Fruit fly (Drosophila melanogaster) whole organism, embryonic: ENCODE data around the gene Sap30.
A peak's percentile ranks its signal among the peaks of the same experiment; 100 is the strongest.

ENCODE experiments used
- Awh ChIP-seq: fragments of 200-800 bp; sonication (Bioruptor generic); IDR thresholded peaks from 2 replicates; pipeline ENCODE4, ENCODE4 v1.3.6; 2022; ENCODE audit warnings: missing biosample characterization, missing genetic modification characterization
- B-H1 ChIP-seq: fragments of 200-800 bp; sonication (Bioruptor generic); IDR thresholded peaks from 3 replicates; pipeline ENCODE4 v1.3.6; 2022; ENCODE audit warnings: missing biosample characterization, missing genetic modification characterization
- CG11560 ChIP-seq: fragments of 200-800 bp; sonication (Bioruptor generic); IDR thresholded peaks from 3 replicates; pipeline ENCODE4 v1.3.6; 2022; ENCODE audit warnings: missing biosample characterization, missing genetic modification characterization
- CG12236 ChIP-seq: fragments of 200-800 bp; sonication (Bioruptor generic); optimal IDR thresholded peaks from 2 replicates; lab custom pipeline; 2016; ENCODE audit warnings: missing biosample characterization, missing genetic modification characterization
- CG12769 ChIP-seq: fragments of 200-800 bp; sonication (Bioruptor generic); optimal IDR thresholded peaks from 2 replicates; lab custom pipeline; 2019; ENCODE audit warnings: missing biosample characterization, mild to moderate bottlenecking, missing genetic modification characterization, moderate library complexity
- CG13894 ChIP-seq: fragments of 200-800 bp; sonication (Bioruptor generic); optimal IDR thresholded peaks from 3 replicates; lab custom pipeline; 2018; ENCODE audit warnings: missing biosample characterization, mild to moderate bottlenecking, missing genetic modification characterization, moderate library complexity
- CG1529 ChIP-seq: fragments of 200-800 bp; sonication (Bioruptor generic); optimal IDR thresholded peaks from 3 replicates; lab custom pipeline; 2018; ENCODE audit warnings: missing biosample characterization, missing genetic modification characterization
- CG17328 ChIP-seq: fragments of 200-800 bp; sonication (Bioruptor generic); IDR thresholded peaks from 2 replicates; pipeline ENCODE4 v1.3.6; 2022; ENCODE audit warnings: missing biosample characterization, missing genetic modification characterization
- CG18599 ChIP-seq: fragments of 200-800 bp; sonication (Bioruptor generic); optimal IDR thresholded peaks from 3 replicates; lab custom pipeline; 2017; ENCODE audit warnings: missing biosample characterization, missing genetic modification characterization, mild to moderate bottlenecking, moderate library complexity, missing genetic modification reagents
- CG2129 ChIP-seq: fragments of 200-800 bp; sonication (Bioruptor generic); IDR thresholded peaks from 2 replicates; pipeline ENCODE4 v1.3.6; 2022; ENCODE audit warnings: missing biosample characterization, missing genetic modification characterization; ENCODE audit not compliant: partially characterized antibody
- CG2875 ChIP-seq: fragments of 200-800 bp; sonication (Bioruptor generic); optimal IDR thresholded peaks from 2 replicates; lab custom pipeline; 2017; ENCODE audit warnings: missing biosample characterization, mild to moderate bottlenecking, missing genetic modification characterization, missing genetic modification reagents
- CG31365 ChIP-seq: fragments of 200-800 bp; sonication (Bioruptor generic); optimal IDR thresholded peaks from 2 replicates; lab custom pipeline; 2018; ENCODE audit warnings: missing biosample characterization, mild to moderate bottlenecking, missing genetic modification characterization
- CG34224 ChIP-seq: fragments of 200-800 bp; sonication (Bioruptor generic); IDR thresholded peaks from 3 replicates; pipeline ENCODE4 v1.3.6; 2022; ENCODE audit warnings: missing biosample characterization, missing genetic modification characterization; ENCODE audit not compliant: partially characterized antibody
- CG34376 ChIP-seq: fragments of 200-800 bp; sonication (Bioruptor generic); optimal IDR thresholded peaks from 2 replicates; lab custom pipeline; 2018; ENCODE audit warnings: missing biosample characterization, mild to moderate bottlenecking, missing genetic modification characterization
- CG5245 ChIP-seq: fragments of 200-800 bp; sonication (Bioruptor generic); optimal IDR thresholded peaks from 3 replicates; lab custom pipeline; 2016; ENCODE audit warnings: missing biosample characterization, missing genetic modification characterization
- CG6791 ChIP-seq: fragments of 200-800 bp; sonication (Bioruptor generic); IDR thresholded peaks from 3 replicates; pipeline ENCODE4 v1.3.6; 2022; ENCODE audit warnings: missing biosample characterization, missing genetic modification characterization; ENCODE audit not compliant: partially characterized antibody
- CG8281 ChIP-seq: fragments of 200-800 bp; sonication (Bioruptor generic); optimal IDR thresholded peaks from 2 replicates; lab custom pipeline; 2018; ENCODE audit warnings: missing biosample characterization, mild to moderate bottlenecking, missing genetic modification characterization, moderate library complexity
- CG8765 ChIP-seq: fragments of 200-800 bp; sonication (Bioruptor generic); IDR thresholded peaks from 2 replicates; pipeline ENCODE4 v1.3.6; 2022; ENCODE audit warnings: missing biosample characterization, missing genetic modification characterization
- CG9727 ChIP-seq: fragments of 200-800 bp; sonication (Bioruptor generic); optimal IDR thresholded peaks from 3 replicates; lab custom pipeline; 2017; ENCODE audit warnings: missing biosample characterization, mild to moderate bottlenecking, missing genetic modification characterization
- Dfd ChIP-seq, 2 experiments: fragments of >200 bp; optimal IDR thresholded peaks; 2 replicates each; lab custom pipeline; 2017; ENCODE audit warnings: missing biosample characterization in 2 of 2, missing genetic modification characterization in 2 of 2
- Fer2 ChIP-seq: fragments of 200-800 bp; sonication (Bioruptor generic); optimal IDR thresholded peaks from 2 replicates; lab custom pipeline; 2018; ENCODE audit warnings: missing biosample characterization, mild to moderate bottlenecking, missing genetic modification characterization, moderate library complexity
- Gug ChIP-seq: fragments of 200-800 bp; sonication (Bioruptor generic); IDR thresholded peaks from 4 replicates; pipeline ENCODE4 v1.3.6; 2022; ENCODE audit warnings: missing biosample characterization, missing genetic modification characterization
- H15 ChIP-seq: fragments of 200-800 bp; sonication (Bioruptor generic); IDR thresholded peaks from 3 replicates; pipeline ENCODE4 v1.3.6; 2022; ENCODE audit warnings: missing biosample characterization, missing genetic modification characterization
- HLH54F ChIP-seq: fragments of 200-800 bp; sonication (Bioruptor generic); optimal IDR thresholded peaks from 3 replicates; lab custom pipeline; 2016; ENCODE audit warnings: missing biosample characterization, missing genetic modification characterization
- HmgZ ChIP-seq: fragments of 200-800 bp; sonication (Bioruptor generic); optimal IDR thresholded peaks from 2 replicates; lab custom pipeline; 2018; ENCODE audit warnings: missing biosample characterization, mild to moderate bottlenecking, missing genetic modification characterization
- Lim3 ChIP-seq: fragments of 200-800 bp; sonication (Bioruptor generic); IDR thresholded peaks from 2 replicates; pipeline ENCODE4 v1.3.6; 2022; ENCODE audit warnings: missing biosample characterization, missing genetic modification characterization
- NC2α ChIP-seq: fragments of 200-800 bp; sonication (Bioruptor generic); optimal IDR thresholded peaks from 2 replicates; lab custom pipeline; 2016; ENCODE audit warnings: missing biosample characterization, missing genetic modification characterization
- NK7.1 ChIP-seq: fragments of 200-800 bp; sonication (Bioruptor generic); optimal IDR thresholded peaks from 3 replicates; lab custom pipeline; 2016; ENCODE audit warnings: missing biosample characterization, missing genetic modification characterization
- Nf-YB ChIP-seq: fragments of 200-800 bp; sonication (Bioruptor generic); optimal IDR thresholded peaks from 3 replicates; lab custom pipeline; 2019; ENCODE audit warnings: missing biosample characterization, mild to moderate bottlenecking, missing genetic modification characterization, moderate library complexity
- Pdp1 ChIP-seq, 2 experiments: fragments of 200-800 bp; sonication (Bioruptor generic); optimal IDR thresholded peaks; 3 replicates each; lab custom pipeline; 2016; ENCODE audit warnings: missing biosample characterization in 2 of 2, missing genetic modification characterization in 2 of 2, mild to moderate bottlenecking in 1 of 2, moderate library complexity in 1 of 2
- Ptx1 ChIP-seq: fragments of 200-800 bp; sonication (Bioruptor generic); IDR thresholded peaks from 2 replicates; pipeline ENCODE4 v1.3.6; 2022; ENCODE audit warnings: missing biosample characterization, missing genetic modification characterization
- Sox100B ChIP-seq: fragments of 200-800 bp; sonication (Bioruptor generic); optimal IDR thresholded peaks from 3 replicates; lab custom pipeline; 2018; ENCODE audit warnings: missing biosample characterization, mild to moderate bottlenecking, missing genetic modification characterization
- bcd ChIP-seq: fragments of 200-800 bp; sonication (Bioruptor generic); optimal IDR thresholded peaks from 2 replicates; lab custom pipeline; 2017; ENCODE audit warnings: missing biosample characterization, mild to moderate bottlenecking, missing genetic modification characterization
- eyg ChIP-seq: fragments of 200-800 bp; sonication (Bioruptor generic); optimal IDR thresholded peaks from 3 replicates; lab custom pipeline; 2016; ENCODE audit warnings: missing biosample characterization, missing genetic modification characterization
- gfzf ChIP-seq: fragments of 200-800 bp; sonication (Bioruptor generic); optimal IDR thresholded peaks from 2 replicates; lab custom pipeline; 2016; ENCODE audit warnings: missing biosample characterization, mild to moderate bottlenecking, missing genetic modification characterization, moderate library complexity
- grn ChIP-seq: fragments of 200-800 bp; sonication (Bioruptor generic); optimal IDR thresholded peaks from 3 replicates; lab custom pipeline; 2017; ENCODE audit warnings: missing biosample characterization, missing genetic modification characterization
- hth ChIP-seq: fragments of >200 bp; optimal IDR thresholded peaks from 2 replicates; lab custom pipeline; 2017; ENCODE audit warnings: inconsistent platforms
- ind ChIP-seq: fragments of 200-800 bp; sonication (Bioruptor generic); optimal IDR thresholded peaks from 3 replicates; lab custom pipeline; 2016; ENCODE audit warnings: missing biosample characterization, missing genetic modification characterization
- jigr1 ChIP-seq: fragments of 200-800 bp; sonication (Bioruptor generic); IDR thresholded peaks from 3 replicates; pipeline ENCODE4 v1.3.6; 2022; ENCODE audit warnings: missing biosample characterization, missing genetic modification characterization
- kni ChIP-seq: fragments of 200-800 bp; sonication (Bioruptor generic); optimal IDR thresholded peaks from 3 replicates; lab custom pipeline; 2017; ENCODE audit warnings: mild to moderate bottlenecking, missing biosample characterization, missing genetic modification reagents, missing genetic modification characterization
- lov ChIP-seq, 2 experiments: fragments of 200-800 bp in 1 of 2; fragments of >200 bp in 1 of 2; sonication (Bioruptor generic) in 1 of 2; IDR thresholded peaks in 1 of 2; optimal IDR thresholded peaks in 1 of 2; 2 replicates in 1 of 2; 3 replicates in 1 of 2; pipeline versions ENCODE4 v1.3.6 to Lab custom; 2017 to 2022; ENCODE audit warnings: missing biosample characterization in 1 of 2, missing genetic modification characterization in 1 of 2
- luna ChIP-seq: fragments of 200-800 bp; sonication (Bioruptor generic); optimal IDR thresholded peaks from 2 replicates; lab custom pipeline; 2016; ENCODE audit warnings: missing biosample characterization, missing genetic modification characterization
- mirr ChIP-seq: fragments of 200-800 bp; sonication (Bioruptor generic); optimal IDR thresholded peaks from 3 replicates; lab custom pipeline; 2018; ENCODE audit warnings: missing biosample characterization, mild to moderate bottlenecking, missing genetic modification characterization
- mld ChIP-seq: fragments of 200-800 bp; sonication (Bioruptor generic); IDR thresholded peaks from 3 replicates; pipeline ENCODE4 v1.3.6; 2022; ENCODE audit warnings: missing biosample characterization, missing genetic modification characterization; ENCODE audit not compliant: partially characterized antibody
- sd ChIP-seq: fragments of 200-800 bp; sonication (Bioruptor generic); optimal IDR thresholded peaks from 3 replicates; lab custom pipeline; 2018; ENCODE audit warnings: missing biosample characterization, mild to moderate bottlenecking, missing genetic modification characterization, moderate library complexity
- sens-2 ChIP-seq: fragments of 200-800 bp; sonication (Bioruptor generic); IDR thresholded peaks from 2 replicates; pipeline ENCODE4 v1.3.6; 2022; ENCODE audit warnings: missing biosample characterization, missing genetic modification characterization
- stwl ChIP-seq: fragments of 200-800 bp; sonication (Bioruptor generic); optimal IDR thresholded peaks from 3 replicates; lab custom pipeline; 2018; ENCODE audit warnings: missing biosample characterization, mild to moderate bottlenecking, missing genetic modification characterization, moderate library complexity
- sug ChIP-seq: fragments of 200-800 bp; optimal IDR thresholded peaks from 2 replicates; lab custom pipeline; 2019; ENCODE audit warnings: missing biosample characterization, mild to moderate bottlenecking, missing genetic modification characterization, moderate library complexity
- vvl ChIP-seq: fragments of 200-800 bp; sonication (Bioruptor generic); IDR thresholded peaks from 2 replicates; pipeline ENCODE4 v1.3.6; 2022; ENCODE audit warnings: missing biosample characterization, missing genetic modification characterization
- yki ChIP-seq: fragments of >200 bp; optimal IDR thresholded peaks from 3 replicates; lab custom pipeline; 2018

The Sap30 gene

DNA sequence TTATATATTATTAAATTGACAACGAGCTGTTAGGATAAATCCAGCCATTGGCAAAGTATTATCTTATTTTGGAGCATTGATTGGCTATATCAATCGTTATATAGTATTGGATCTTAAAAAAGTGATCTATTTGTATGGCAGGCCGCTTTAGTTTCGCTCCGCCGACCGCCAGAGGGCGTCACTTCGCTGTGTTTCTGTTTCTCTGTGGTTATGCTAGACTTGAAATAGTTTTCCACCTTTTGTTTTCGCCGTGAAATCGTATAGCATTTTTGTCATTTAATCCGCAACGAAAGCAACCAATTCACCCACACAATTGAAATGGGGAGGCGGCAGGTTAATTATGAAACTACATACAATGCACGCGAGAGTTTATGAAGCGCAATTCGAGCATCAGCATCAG lies 40.3 kb upstream of the Sap30 start (continued):
- peak; percentile 11 for TF ChIP-seq Sox100B (GFP tag; lab: Kevin White, UChicago)
- no peak for TF ChIP-seq ind (GFP tag; lab: Kevin White, UChicago)

DNA sequence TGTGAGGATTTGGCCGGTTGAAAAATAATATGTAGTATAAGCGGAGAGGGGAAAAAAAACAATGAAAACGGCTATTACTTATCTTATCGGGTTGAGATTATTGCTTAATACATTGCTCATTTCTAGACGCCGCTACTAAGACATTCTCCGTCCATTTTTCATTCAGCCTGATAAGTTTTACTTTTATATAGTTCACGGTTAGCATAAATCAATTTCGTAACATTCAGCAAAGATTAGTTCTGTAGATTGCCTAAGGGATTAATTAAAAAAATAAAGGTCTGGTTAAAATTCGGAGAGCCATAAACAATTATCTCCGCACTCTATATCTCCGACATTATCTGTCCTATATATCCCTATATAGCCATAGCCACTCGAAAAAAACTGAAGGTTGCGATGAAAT lies 39.6 kb upstream of the Sap30 start:
- TF ChIP-seq bcd (GFP tag; lab: Kevin White, UChicago) (no peak), B-H1 (no peak), eyg (no peak), Fer2 (no peak), HmgZ (no peak), CG18599 (GFP tag; lab: Kevin White, UChicago) (peak; percentile 3), Ptx1 (GFP tag; lab: Robert Waterston, UW) (no peak), CG2129 (GFP tag; lab: Robert Waterston, UW) (no peak), CG31365 (no peak), Nf-YB (GFP tag; lab: Kevin White, UChicago) (no peak), CG11560 (tag; lab: Robert Waterston, UW) (no peak), yki (no peak), mld (GFP tag; lab: Robert Waterston, UW) (no peak), lov (optimal IDR thresholded peaks at IDR 0.05; lab: Kevin White, UChicago) (no peak), lov (GFP tag; IDR thresholded peaks at IDR 0.05; lab: Robert Waterston, UW) (no peak), NK7.1 (GFP tag; lab: Kevin White, UChicago) (no peak), NC2α (GFP tag; lab: Kevin White, UChicago) (no peak), CG1529 (GFP tag; lab: Kevin White, UChicago) (no peak), luna (GFP tag; lab: Kevin White, UChicago) (no peak), vvl (GFP tag; lab: Robert Waterston, UW) (no peak), stwl (no peak), gfzf (GFP tag; lab: Kevin White, UChicago) (no peak), Dfd (GFP tag; optimal IDR thresholded peaks at IDR 0.05; lab: Kevin White, UChicago) (no peak), HLH54F (GFP tag; lab: Kevin White, UChicago) (no peak), sug (peak; percentile 66), hth (lab: Kevin White, UChicago) (no peak), sd (tag; lab: Kevin White, UChicago) (peak; percentile 58), CG2875 (no peak), kni (GFP tag; lab: Kevin White, UChicago) (no peak), H15 (GFP tag; lab: Robert Waterston, UW) (no peak), mirr (peak; percentile 61), Gug (no peak), CG17328 (GFP tag; lab: Robert Waterston, UW) (no peak), CG8281 (tag; lab: Kevin White, UChicago) (no peak), sens-2 (GFP tag; lab: Robert Waterston, UW) (no peak), CG5245 (GFP tag; lab: Kevin White, UChicago) (no peak), Pdp1 (GFP tag; optimal IDR thresholded peaks at IDR 0.05; lab: Kevin White, UChicago) (peak in 1 of 2 experiments; percentile 29), grn (GFP tag; lab: Kevin White, UChicago) (peak; percentile 77), CG8765 (no peak), CG9727 (GFP tag; lab: Kevin White, UChicago) (no peak), CG12769 (tag; lab: Kevin White, UChicago) (no peak), CG12236 (no peak), CG13894 (peak; percentile 8), CG34376 (GFP tag; lab: Kevin White, UChicago) (peak; percentile 82), Lim3 (GFP tag; lab: Robert Waterston, UW) (no peak), jigr1 (GFP tag; lab: Robert Waterston, UW) (no peak), Awh (GFP tag; lab: Robert Waterston, UW) (no peak), CG6791 (no peak), CG34224 (GFP tag; lab: Robert Waterston, UW) (no peak)
